Fruit fly (Drosophila melanogaster): ENCODE data around the gene CG14260.
A peak's percentile ranks its signal among the peaks of the same experiment; 100 is the strongest.

The CG14260 gene

dm6 chr3R:27217465-27218059 is 47.7 kb upstream of the CG14260 start (continued):
- no peak for TF ChIP-seq CG3163 (GFP tag; optimal IDR thresholded peaks at IDR 0.05)
- no peak for TF ChIP-seq Lhr (GFP tag; optimal IDR thresholded peaks at IDR 0.05)
- no peak for TF ChIP-seq bowl (GFP tag; IDR thresholded peaks at IDR 0.05)
- peak; percentile 41 for TF ChIP-seq CG5180 (GFP tag; optimal IDR thresholded peaks at IDR 0.05)
- TF ChIP-seq CG2875 (GFP tag; optimal IDR thresholded peaks at IDR 0.05), result no peak
- no peak for TF ChIP-seq tin (GFP tag; optimal IDR thresholded peaks at IDR 0.05)
- TF ChIP-seq Mes4 (GFP tag; optimal IDR thresholded peaks at IDR 0.05), result no peak
- TF ChIP-seq CG31441 (GFP tag; IDR thresholded peaks at IDR 0.05), result 0 out of 2 replicates have a peak, but pooled peaks have one; percentile 35
- TF ChIP-seq slbo (GFP tag; IDR thresholded peaks at IDR 0.05), result no peak
- no peak for TF ChIP-seq dimm (GFP tag; IDR thresholded peaks at IDR 0.05)
- TF ChIP-seq da (GFP tag; optimal IDR thresholded peaks at IDR 0.05), result no peak
- no peak for TF ChIP-seq aop (GFP tag; IDR thresholded peaks at IDR 0.05)
- TF ChIP-seq Stat92E (GFP tag; optimal IDR thresholded peaks at IDR 0.05), result no peak
- TF ChIP-seq zf30C (GFP tag; optimal IDR thresholded peaks at IDR 0.05), result no peak
- no peak for TF ChIP-seq CG2199 (GFP tag; IDR thresholded peaks at IDR 0.05)
- no peak for TF ChIP-seq CG17612 (GFP tag; IDR thresholded peaks at IDR 0.05)
- peak; percentile 17 for TF ChIP-seq CG14710 (tag; optimal IDR thresholded peaks at IDR 0.05)
- no peak for TF ChIP-seq seq (GFP tag; IDR thresholded peaks at IDR 0.05)
- no peak for TF ChIP-seq B-H2 (GFP tag; optimal IDR thresholded peaks at IDR 0.05)
- TF ChIP-seq nmo (GFP tag; optimal IDR thresholded peaks at IDR 0.05), result peak; percentile 36
- peak in 1 of 3 experiments; percentile 55 for TF ChIP-seq lola (GFP tag; optimal IDR thresholded peaks at IDR 0.05)
- no peak for TF ChIP-seq yki (optimal IDR thresholded peaks at IDR 0.05)
- no peak for TF ChIP-seq CG8089 (GFP tag; optimal IDR thresholded peaks at IDR 0.05)
- TF ChIP-seq Hr51 (GFP tag; optimal IDR thresholded peaks at IDR 0.05), result no peak
- no peak for TF ChIP-seq maf-S (GFP tag; optimal IDR thresholded peaks at IDR 0.05)
- no peak for TF ChIP-seq Dfd (GFP tag; optimal IDR thresholded peaks at IDR 0.05)
- TF ChIP-seq CG4282 (GFP tag; optimal IDR thresholded peaks at IDR 0.05), result no peak
- peak; percentile 0 for TF ChIP-seq Ssrp (tag; optimal IDR thresholded peaks at IDR 0.05)
- no peak for TF ChIP-seq CG11398 (GFP tag; optimal IDR thresholded peaks at IDR 0.05)
- no peak for TF ChIP-seq Six4 (GFP tag; optimal IDR thresholded peaks at IDR 0.05)
- no peak for TF ChIP-seq MESR4 (GFP tag; optimal IDR thresholded peaks at IDR 0.05)
- TF ChIP-seq pum (GFP tag; optimal IDR thresholded peaks at IDR 0.05), result no peak
- no peak for TF ChIP-seq CG13894 (tag; optimal IDR thresholded peaks at IDR 0.05)
- TF ChIP-seq tup (GFP tag; optimal IDR thresholded peaks at IDR 0.05), result no peak
- no peak for TF ChIP-seq CG14014 (GFP tag; IDR thresholded peaks at IDR 0.05)
- TF ChIP-seq CG33557 (GFP tag; optimal IDR thresholded peaks at IDR 0.05), result no peak
- TF ChIP-seq CG17361 (GFP tag; IDR thresholded peaks at IDR 0.05), result 0 out of 3 replicates have a peak, but pooled peaks have one; percentile 30
- TF ChIP-seq vvl (GFP tag; IDR thresholded peaks at IDR 0.05), result no peak
- TF ChIP-seq nerfin-1 (tag; optimal IDR thresholded peaks at IDR 0.05), result no peak
- no peak for TF ChIP-seq Lpt (GFP tag; optimal IDR thresholded peaks at IDR 0.05)
- no peak for TF ChIP-seq pnt (GFP tag; optimal IDR thresholded peaks at IDR 0.05)
- peak; percentile 50 for TF ChIP-seq CG2712 (tag; optimal IDR thresholded peaks at IDR 0.05)
- TF ChIP-seq CG7556 (GFP tag; optimal IDR thresholded peaks at IDR 0.05), result no peak
- TF ChIP-seq Fer1 (GFP tag; optimal IDR thresholded peaks at IDR 0.05), result no peak
- TF ChIP-seq Hey (tag; optimal IDR thresholded peaks at IDR 0.05), result no peak
- no peak for TF ChIP-seq Dad (GFP tag; optimal IDR thresholded peaks at IDR 0.05)
- no peak for TF ChIP-seq CG13123 (GFP tag; optimal IDR thresholded peaks at IDR 0.05)
- TF ChIP-seq lbe (GFP tag; optimal IDR thresholded peaks at IDR 0.05), result peak; percentile 41
- TF ChIP-seq al (GFP tag; IDR thresholded peaks at IDR 0.05), result no peak
- TF ChIP-seq Atf3 (GFP tag; optimal IDR thresholded peaks at IDR 0.05), result no peak
- no peak for TF ChIP-seq lmd (GFP tag; IDR thresholded peaks at IDR 0.05)
